Fruit fly (Drosophila melanogaster): Measurements from ENCODE around the gene CG4408.

DNA sequence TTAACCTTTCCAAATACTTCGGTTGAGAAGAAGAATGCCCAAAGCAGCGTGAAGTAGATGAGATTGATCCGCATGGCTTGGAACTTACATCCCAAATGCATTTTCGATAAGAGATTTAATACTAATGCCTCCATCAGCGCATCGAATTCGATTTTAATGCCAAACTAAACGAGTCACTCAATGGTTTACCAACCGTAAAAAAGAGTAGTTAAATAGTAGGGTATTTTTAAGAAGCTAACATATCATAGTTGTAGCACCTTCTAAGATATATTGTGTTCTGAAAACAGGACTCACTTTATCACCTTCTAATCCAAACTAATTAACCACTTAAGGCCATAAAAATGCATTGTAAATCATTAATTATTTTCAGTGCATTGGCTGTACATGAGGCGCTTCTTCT is 25.4 kb upstream of the CG4408 start, which contains the start of gene CG31515:
- TF ChIP-seq CG11696 (GFP tag; IDR thresholded peaks at IDR 0.05) (no peak), BtbVII (GFP tag; optimal IDR thresholded peaks at IDR 0.05) (no peak), Hr51 (GFP tag; optimal IDR thresholded peaks at IDR 0.05) (no peak), bab2 (GFP tag; optimal IDR thresholded peaks at IDR 0.05) (no peak), Atf6 (GFP tag; IDR thresholded peaks at IDR 0.05) (no peak), CG14965 (GFP tag; optimal IDR thresholded peaks at IDR 0.05; ENCODE audit: borderline replicate concordance) (no peak), prd (optimal IDR thresholded peaks at IDR 0.05) (no peak), prd (GFP tag; IDR thresholded peaks at IDR 0.05) (no peak), usp (GFP tag; optimal IDR thresholded peaks at IDR 0.05) (no peak), CG8765 (GFP tag; IDR thresholded peaks at IDR 0.05) (no peak), Adf1 (GFP tag; IDR thresholded peaks at IDR 0.05) (no peak), CG2129 (GFP tag; IDR thresholded peaks at IDR 0.05; ENCODE audit: partially characterized antibody) (no peak), dmrt99B (tag; optimal IDR thresholded peaks at IDR 0.05) (no peak), Ravus (GFP tag; IDR thresholded peaks at IDR 0.05) (no peak)

Measured in whole organism, embryonic.